Worm (Caenorhabditis elegans) whole organism, L2 larva: ENCODE measurements around the gene pph-4.2.

Source experiments
- C34F6.9 ChIP-seq: fragments of 150-350 bp; optimal IDR thresholded peaks from 2 replicates; lab custom pipeline; 2014; ENCODE audit warnings: missing biosample characterization, missing genetic modification characterization
- F13H6.1 ChIP-seq: sonication (generic microtip); optimal IDR thresholded peaks from 2 replicates; lab custom pipeline; 2016; ENCODE audit warnings: missing genetic modification characterization, missing compliant biosample characterization
- R02D3.7 ChIP-seq: fragments of 150-350 bp; optimal IDR thresholded peaks from 2 replicates; lab custom pipeline; 2014; ENCODE audit warnings: missing biosample characterization, missing genetic modification characterization
- Y55F3AM.14 ChIP-seq: fragments of 200-800 bp; sonication (Bioruptor generic); optimal IDR thresholded peaks from 2 replicates; lab custom pipeline; 2018; ENCODE audit warnings: mild to moderate bottlenecking, missing genetic modification characterization, missing compliant biosample characterization
- ZK546.5 ChIP-seq: sonication (generic microtip); optimal IDR thresholded peaks from 2 replicates; lab custom pipeline; 2017; ENCODE audit warnings: missing biosample characterization, missing genetic modification characterization
- alr-1 ChIP-seq: fragments of 150-350 bp; optimal IDR thresholded peaks from 2 replicates; lab custom pipeline; 2014; ENCODE audit warnings: missing biosample characterization, missing genetic modification characterization
- aly-2 ChIP-seq: fragments of 150-350 bp; optimal IDR thresholded peaks from 2 replicates; lab custom pipeline; 2014; ENCODE audit warnings: missing biosample characterization, missing genetic modification characterization
- ama-1 ChIP-seq: fragments of 150-350 bp; optimal IDR thresholded peaks from 2 replicates; lab custom pipeline; 2018; ENCODE audit warnings: inconsistent platforms
- blmp-1 ChIP-seq: sonication (generic microtip); optimal IDR thresholded peaks from 2 replicates; lab custom pipeline; 2017; ENCODE audit warnings: missing genetic modification characterization, mild to moderate bottlenecking, missing compliant biosample characterization, antibody characterized with exemption, moderate library complexity; ENCODE audit not compliant: insufficient read depth
- ceh-16 ChIP-seq: fragments of 150-350 bp; optimal IDR thresholded peaks from 2 replicates; lab custom pipeline; 2014; ENCODE audit warnings: missing biosample characterization, missing genetic modification characterization
- ceh-82 ChIP-seq: fragments of 150-350 bp; optimal IDR thresholded peaks from 2 replicates; lab custom pipeline; 2014; ENCODE audit warnings: missing biosample characterization, missing genetic modification characterization
- crh-2 ChIP-seq: sonication (generic microtip); optimal IDR thresholded peaks from 2 replicates; lab custom pipeline; 2017; ENCODE audit warnings: missing biosample characterization, missing genetic modification characterization
- dmd-4 ChIP-seq: sonication (generic microtip); optimal IDR thresholded peaks from 2 replicates; lab custom pipeline; 2017; ENCODE audit warnings: missing biosample characterization, missing genetic modification characterization
- egl-27 ChIP-seq: sonication (generic microtip); optimal IDR thresholded peaks from 3 replicates; lab custom pipeline; 2017; ENCODE audit warnings: missing biosample characterization, missing genetic modification reagents, missing genetic modification characterization
- elt-1 ChIP-seq: fragments of 150-350 bp; optimal IDR thresholded peaks from 2 replicates; lab custom pipeline; 2014; ENCODE audit warnings: missing biosample characterization, missing genetic modification characterization
- elt-3 ChIP-seq: sonication (generic microtip); optimal IDR thresholded peaks from 2 replicates; lab custom pipeline; 2017; ENCODE audit warnings: missing biosample characterization, missing genetic modification characterization
- fos-1 ChIP-seq: fragments of 150-350 bp; optimal IDR thresholded peaks from 2 replicates; lab custom pipeline; 2014; ENCODE audit warnings: missing biosample characterization, missing genetic modification characterization
- gmeb-1 ChIP-seq: fragments of 150-350 bp; optimal IDR thresholded peaks from 2 replicates; lab custom pipeline; 2014; ENCODE audit warnings: missing biosample characterization, missing genetic modification characterization
- lin-11 ChIP-seq: fragments of 150-350 bp; sonication (generic microtip); optimal IDR thresholded peaks from 2 replicates; lab custom pipeline; 2014; ENCODE audit warnings: missing biosample characterization, missing genetic modification characterization, inconsistent platforms, mixed read lengths
- lin-39 ChIP-seq: fragments of 150-350 bp; optimal IDR thresholded peaks from 2 replicates; lab custom pipeline; 2014; ENCODE audit warnings: missing biosample characterization, missing genetic modification reagents, missing genetic modification characterization
- lsy-2 ChIP-seq, 2 experiments: fragments of 150-350 bp in 1 of 2; sonication (generic microtip) in 1 of 2; optimal IDR thresholded peaks; 2 replicates each; lab custom pipeline; 2014 to 2017; ENCODE audit warnings: missing biosample characterization in 2 of 2, missing genetic modification characterization in 2 of 2
- mab-5 ChIP-seq: fragments of 150-350 bp; optimal IDR thresholded peaks from 2 replicates; lab custom pipeline; 2014; ENCODE audit warnings: missing biosample characterization, missing genetic modification characterization
- mbf-1 ChIP-seq: sonication (generic microtip); optimal IDR thresholded peaks from 2 replicates; lab custom pipeline; 2017; ENCODE audit warnings: missing biosample characterization, missing genetic modification characterization
- mdl-1 ChIP-seq, 2 experiments: fragments of 150-350 bp in 1 of 2; sonication (generic microtip) in 1 of 2; optimal IDR thresholded peaks; 2 replicates each; lab custom pipeline; 2017; ENCODE audit warnings: missing biosample characterization in 2 of 2, missing genetic modification characterization in 2 of 2
- nhr-10 ChIP-seq: sonication (generic microtip); optimal IDR thresholded peaks from 2 replicates; lab custom pipeline; 2017; ENCODE audit warnings: missing biosample characterization, missing genetic modification characterization
- nhr-11 ChIP-seq: fragments of 150-350 bp; optimal IDR thresholded peaks from 2 replicates; lab custom pipeline; 2014; ENCODE audit warnings: missing biosample characterization, missing genetic modification characterization
- nhr-12 ChIP-seq: fragments of 150-350 bp; optimal IDR thresholded peaks from 2 replicates; lab custom pipeline; 2014; ENCODE audit warnings: missing biosample characterization, missing genetic modification characterization
- nhr-129 ChIP-seq: fragments of 150-350 bp; optimal IDR thresholded peaks from 2 replicates; lab custom pipeline; 2014; ENCODE audit warnings: missing biosample characterization, missing genetic modification characterization
- nhr-21 ChIP-seq: fragments of 150-350 bp; optimal IDR thresholded peaks from 2 replicates; lab custom pipeline; 2014; ENCODE audit warnings: missing biosample characterization, missing genetic modification characterization
- nhr-23 ChIP-seq: fragments of 150-350 bp; optimal IDR thresholded peaks from 2 replicates; lab custom pipeline; 2014; ENCODE audit warnings: missing biosample characterization, missing genetic modification reagents, missing genetic modification characterization
- nhr-237 ChIP-seq: fragments of 150-350 bp; optimal IDR thresholded peaks from 2 replicates; lab custom pipeline; 2014; ENCODE audit warnings: missing biosample characterization, missing genetic modification characterization
- nhr-25 ChIP-seq: fragments of 150-350 bp; sonication (generic microtip); optimal IDR thresholded peaks from 3 replicates; lab custom pipeline; 2014; ENCODE audit warnings: missing biosample characterization, missing genetic modification characterization
- nhr-6 ChIP-seq: fragments of 150-350 bp; optimal IDR thresholded peaks from 2 replicates; lab custom pipeline; 2014; ENCODE audit warnings: missing biosample characterization, missing genetic modification characterization
- nhr-77 ChIP-seq: fragments of 150-350 bp; optimal IDR thresholded peaks from 2 replicates; lab custom pipeline; 2014; ENCODE audit warnings: missing biosample characterization, missing genetic modification characterization
- peb-1 ChIP-seq: fragments of 150-350 bp; optimal IDR thresholded peaks from 2 replicates; lab custom pipeline; 2014; ENCODE audit warnings: missing biosample characterization, missing genetic modification characterization
- sem-4 ChIP-seq: fragments of 150-350 bp; optimal IDR thresholded peaks from 2 replicates; lab custom pipeline; 2014; ENCODE audit warnings: missing biosample characterization, missing genetic modification reagents, missing genetic modification characterization
- skn-1 ChIP-seq: sonication (generic microtip); optimal IDR thresholded peaks from 2 replicates; lab custom pipeline; 2017; ENCODE audit warnings: missing biosample characterization, missing genetic modification characterization
- sma-3 ChIP-seq: sonication (generic microtip); optimal IDR thresholded peaks from 2 replicates; lab custom pipeline; 2016; ENCODE audit warnings: missing genetic modification reagents, missing genetic modification characterization, missing compliant biosample characterization
- sma-9 ChIP-seq, 2 experiments: fragments of 150-350 bp in 1 of 2; sonication (generic microtip) in 1 of 2; optimal IDR thresholded peaks; 2 replicates each; lab custom pipeline; 2014 to 2016; ENCODE audit warnings: missing genetic modification characterization in 2 of 2, mild to moderate bottlenecking in 1 of 2, missing biosample characterization in 1 of 2, missing compliant biosample characterization in 1 of 2, missing genetic modification reagents in 1 of 2, moderate library complexity in 1 of 2
- snpc-4 ChIP-seq: fragments of 150-350 bp; optimal IDR thresholded peaks from 2 replicates; lab custom pipeline; 2014; ENCODE audit warnings: missing biosample characterization, missing genetic modification characterization
- unc-39 ChIP-seq: fragments of 150-350 bp; optimal IDR thresholded peaks from 2 replicates; lab custom pipeline; 2014; ENCODE audit warnings: missing biosample characterization, missing genetic modification characterization
- unc-55 ChIP-seq: fragments of 150-350 bp; sonication (generic microtip); optimal IDR thresholded peaks from 3 replicates; lab custom pipeline; 2014; ENCODE audit warnings: missing biosample characterization, missing genetic modification reagents, missing genetic modification characterization
- unc-62 ChIP-seq: fragments of 150-350 bp; optimal IDR thresholded peaks from 2 replicates; lab custom pipeline; 2014; ENCODE audit warnings: missing biosample characterization, missing genetic modification reagents, missing genetic modification characterization
- zag-1 ChIP-seq: fragments of 150-350 bp; optimal IDR thresholded peaks from 2 replicates; lab custom pipeline; 2014; ENCODE audit warnings: missing biosample characterization, missing genetic modification characterization
- ztf-1 ChIP-seq: fragments of 200-800 bp; sonication (Bioruptor generic); conservative IDR thresholded peaks from 2 replicates; pipeline ENCODE4 v1.3.6; 2022; ENCODE audit warnings: missing genetic modification characterization, missing compliant biosample characterization
- ztf-11 ChIP-seq: sonication (generic microtip); optimal IDR thresholded peaks from 2 replicates; lab custom pipeline; 2017; ENCODE audit warnings: missing biosample characterization, missing genetic modification characterization
- ztf-4 ChIP-seq: fragments of 150-350 bp; optimal IDR thresholded peaks from 2 replicates; lab custom pipeline; 2014; ENCODE audit warnings: missing biosample characterization, missing genetic modification characterization

pph-4.2 gene

ce11 chrIII:12372080-12373065 is 4.7 kb downstream of the pph-4.2 start:
- TF ChIP-seq egl-27: no peak
- TF ChIP-seq sma-3 (GFP tag; lab: Kevin White, UChicago): no peak
- TF ChIP-seq nhr-129 (tag; lab: Kevin White, UChicago): no peak
- no peak for TF ChIP-seq ceh-16 (tag; lab: Kevin White, UChicago)
- TF ChIP-seq blmp-1 (tag; lab: Kevin White, UChicago): no peak
- TF ChIP-seq nhr-10 (tag; lab: Kevin White, UChicago): no peak
- TF ChIP-seq ztf-4 (tag; lab: Kevin White, UChicago): no peak
- no peak for TF ChIP-seq mbf-1 (tag; lab: Kevin White, UChicago)
- no peak for TF ChIP-seq ZK546.5 (tag; lab: Kevin White, UChicago)
- no peak for TF ChIP-seq nhr-6 (tag; lab: Kevin White, UChicago)
- TF ChIP-seq C34F6.9 (tag; lab: Kevin White, UChicago): no peak
- TF ChIP-seq R02D3.7 (tag; lab: Kevin White, UChicago): no peak
- no peak for TF ChIP-seq elt-1 (tag; lab: Kevin White, UChicago)
- no peak for TF ChIP-seq nhr-23 (tag; lab: Kevin White, UChicago)
- TF ChIP-seq mab-5 (tag; lab: Kevin White, UChicago): no peak
- TF ChIP-seq unc-62: no peak
- TF ChIP-seq ztf-1 (GFP tag; lab: Robert Waterston, UW): no peak
- TF ChIP-seq Y55F3AM.14 (GFP tag; lab: Kevin White, UChicago): no peak
- no peak for TF ChIP-seq ama-1 (lab: Kevin White, UChicago)
- no peak for TF ChIP-seq nhr-25
- TF ChIP-seq, all 48 proteins: peak for 0

ce11 chrIII:12370011-12370506 is 7.0 kb downstream of the pph-4.2 start, which contains the start of gene rpt-6:
TSS of gene rpt-6 (plus strand) at chrIII:12370456.
- peak; percentile 66 for TF ChIP-seq nhr-129 (tag; lab: Kevin White, UChicago)
- peak; percentile 59 to 77 for TF ChIP-seq lsy-2 (tag; optimal IDR thresholded peaks at IDR 0.05; lab: Kevin White, UChicago)
- TF ChIP-seq ztf-11 (tag; lab: Kevin White, UChicago): no peak
- peak; percentile 67 for TF ChIP-seq sma-9 (GFP tag; optimal IDR thresholded peaks at IDR 0.05; lab: Kevin White, UChicago)
- no peak for TF ChIP-seq sma-9 (tag; optimal IDR thresholded peaks at IDR 0.05; lab: Kevin White, UChicago)
- no peak for TF ChIP-seq alr-1
- TF ChIP-seq zag-1 (tag; lab: Kevin White, UChicago): no peak
- TF ChIP-seq lin-11: no peak
- peak; percentile 17 for TF ChIP-seq nhr-6 (tag; lab: Kevin White, UChicago)
- TF ChIP-seq nhr-11 (tag; lab: Kevin White, UChicago): no peak
- TF ChIP-seq fos-1: no peak
- no peak for TF ChIP-seq dmd-4 (tag; lab: Kevin White, UChicago)
- TF ChIP-seq crh-2 (tag; lab: Kevin White, UChicago): peak; percentile 22
- TF ChIP-seq unc-55 (GFP tag; lab: Kevin White, UChicago): peak; percentile 75
- no peak for TF ChIP-seq aly-2 (tag; lab: Kevin White, UChicago)
- TF ChIP-seq peb-1: no peak
- no peak for TF ChIP-seq blmp-1 (tag; lab: Kevin White, UChicago)
- TF ChIP-seq ceh-16 (tag; lab: Kevin White, UChicago): no peak
- no peak for TF ChIP-seq unc-39 (tag; lab: Kevin White, UChicago)
- TF ChIP-seq ztf-4 (tag; lab: Kevin White, UChicago): no peak
- TF ChIP-seq gmeb-1 (tag; lab: Kevin White, UChicago): peak; percentile 70
- no peak for TF ChIP-seq ztf-1 (GFP tag; lab: Robert Waterston, UW)
- no peak for TF ChIP-seq elt-1 (tag; lab: Kevin White, UChicago)
- no peak for TF ChIP-seq nhr-237
- no peak for TF ChIP-seq mdl-1 (tag; optimal IDR thresholded peaks at IDR 0.05; lab: Kevin White, UChicago)
- peak; percentile 54 for TF ChIP-seq mab-5 (tag; lab: Kevin White, UChicago)
- no peak for TF ChIP-seq elt-3
- no peak for TF ChIP-seq Y55F3AM.14 (GFP tag; lab: Kevin White, UChicago)
- no peak for TF ChIP-seq ZK546.5 (tag; lab: Kevin White, UChicago)
- TF ChIP-seq nhr-25: peak; percentile 8
- TF ChIP-seq C34F6.9 (tag; lab: Kevin White, UChicago): peak; percentile 51
- no peak for TF ChIP-seq ceh-82 (tag; lab: Kevin White, UChicago)
- TF ChIP-seq sma-3 (GFP tag; lab: Kevin White, UChicago): peak; percentile 53
- TF ChIP-seq nhr-77 (tag; lab: Kevin White, UChicago): no peak
- TF ChIP-seq nhr-23 (tag; lab: Kevin White, UChicago): no peak
- no peak for TF ChIP-seq mbf-1 (tag; lab: Kevin White, UChicago)
- no peak for TF ChIP-seq nhr-12 (tag; lab: Kevin White, UChicago)
- TF ChIP-seq skn-1 (tag; lab: Kevin White, UChicago): peak; percentile 81
- TF ChIP-seq lin-39 (tag; lab: Kevin White, UChicago): no peak
- TF ChIP-seq sem-4 (tag; lab: Kevin White, UChicago): no peak
- TF ChIP-seq snpc-4 (tag; lab: Kevin White, UChicago): peak; percentile 35
- no peak for TF ChIP-seq R02D3.7 (tag; lab: Kevin White, UChicago)
- TF ChIP-seq ama-1 (lab: Kevin White, UChicago): peak; percentile 49
- no peak for TF ChIP-seq nhr-21
- peak; percentile 60 for TF ChIP-seq F13H6.1 (tag; lab: Kevin White, UChicago)
- TF ChIP-seq egl-27: no peak
